Worm (Caenorhabditis elegans) whole organism, L1 larva: ENCODE data around the gene ceh-16.

Source experiments
- dpl-1 ChIP-seq, 3 experiments: fragments of 150-350 bp in 2 of 3; sonication (generic microtip) in 1 of 3; optimal IDR thresholded peaks; 2 replicates each; lab custom pipeline; 2014 to 2017; ENCODE audit warnings: missing biosample characterization in 3 of 3, missing genetic modification characterization in 3 of 3, missing genetic modification reagents in 3 of 3
- fkh-10 ChIP-seq: sonication (generic microtip); optimal IDR thresholded peaks from 2 replicates; lab custom pipeline; 2017; ENCODE audit warnings: missing biosample characterization, missing genetic modification reagents, missing genetic modification characterization
- hpl-2 ChIP-seq: fragments of 150-350 bp; optimal IDR thresholded peaks from 2 replicates; lab custom pipeline; 2014; ENCODE audit warnings: missing biosample characterization, missing genetic modification reagents, missing genetic modification characterization
- mdl-1 ChIP-seq, 2 experiments: fragments of 150-350 bp; optimal IDR thresholded peaks; 2 replicates each; lab custom pipeline; 2014 to 2017; ENCODE audit warnings: missing biosample characterization in 2 of 2, missing genetic modification characterization in 2 of 2, inconsistent platforms in 1 of 2
- nhr-19 ChIP-seq: fragments of 200-800 bp; sonication (Bioruptor generic); conservative IDR thresholded peaks from 2 replicates; pipeline ENCODE4 v1.3.6; 2022; ENCODE audit warnings: missing genetic modification characterization, missing compliant biosample characterization
- nhr-28 ChIP-seq: fragments of 150-350 bp; optimal IDR thresholded peaks from 2 replicates; lab custom pipeline; 2014; ENCODE audit warnings: missing biosample characterization, missing genetic modification characterization
- nhr-84 ChIP-seq: sonication (generic microtip); optimal IDR thresholded peaks from 2 replicates; lab custom pipeline; 2017; ENCODE audit warnings: missing biosample characterization, missing genetic modification characterization
- snpc-4 ChIP-seq: fragments of 150-350 bp; optimal IDR thresholded peaks from 2 replicates; lab custom pipeline; 2014; ENCODE audit warnings: missing biosample characterization, missing genetic modification characterization
- snu-23 ChIP-seq: sonication (generic microtip); optimal IDR thresholded peaks from 2 replicates; lab custom pipeline; 2016; ENCODE audit warnings: missing genetic modification characterization, missing compliant biosample characterization
- sox-4 ChIP-seq: sonication (generic microtip); optimal IDR thresholded peaks from 2 replicates; lab custom pipeline; 2016; ENCODE audit warnings: missing genetic modification characterization, missing compliant biosample characterization
- tbx-2 ChIP-seq: sonication (generic microtip); optimal IDR thresholded peaks from 2 replicates; lab custom pipeline; 2016; ENCODE audit warnings: missing genetic modification characterization, missing compliant biosample characterization

DNA sequence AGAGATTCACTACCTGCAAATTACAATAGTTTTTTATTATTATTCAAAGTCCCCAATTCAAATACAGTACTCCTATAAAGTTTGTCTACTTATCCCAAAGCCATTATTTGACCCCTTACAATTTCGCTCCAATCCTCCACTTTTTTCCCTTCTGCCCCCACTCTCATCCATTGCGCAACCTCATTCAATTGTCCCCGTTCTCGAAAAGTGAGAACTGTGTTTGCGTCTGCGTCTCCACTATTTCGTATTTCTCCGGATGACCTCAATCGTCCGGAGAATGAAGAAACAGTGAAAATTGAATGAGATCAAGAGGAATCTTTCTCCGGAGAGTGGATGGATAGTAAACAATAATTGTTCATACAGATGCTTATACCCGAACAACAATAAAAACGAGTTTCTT lies 25.8 kb upstream of the ceh-16 start:
- no peak for TF ChIP-seq dpl-1 (GFP tag; optimal IDR thresholded peaks at IDR 0.05; lab: Kevin White, UChicago)
- no peak for TF ChIP-seq fkh-10
- no peak for TF ChIP-seq hpl-2 (GFP tag; lab: Kevin White, UChicago)
- no peak for TF ChIP-seq tbx-2 (tag; lab: Kevin White, UChicago)
- TF ChIP-seq nhr-28: no peak
- no peak for TF ChIP-seq snu-23 (GFP tag; lab: Kevin White, UChicago)
- TF ChIP-seq sox-4: no peak
- TF ChIP-seq nhr-19 (GFP tag; lab: Robert Waterston, UW): no peak
- TF ChIP-seq nhr-84 (tag; lab: Kevin White, UChicago): no peak
- TF ChIP-seq snpc-4: no peak
- TF ChIP-seq mdl-1 (tag; optimal IDR thresholded peaks at IDR 0.05; lab: Kevin White, UChicago): no peak
